Fruit fly (Drosophila melanogaster) whole organism, embryonic: Measurements from ENCODE around the gene CG7512.

ENCODE experiments used
- Ada2b ChIP-seq: fragments of 200-800 bp; sonication (Bioruptor generic); IDR thresholded peaks from 2 replicates; pipeline ENCODE4 v1.3.6; 2022; ENCODE audit warnings: missing biosample characterization, missing genetic modification characterization
- CG11695 ChIP-seq: fragments of 200-800 bp; sonication (Bioruptor generic); IDR thresholded peaks from 3 replicates; pipeline ENCODE4 v1.3.6; 2022; ENCODE audit warnings: missing biosample characterization, missing genetic modification characterization
- CG12071 ChIP-seq: fragments of 200-800 bp; sonication (Bioruptor generic); optimal IDR thresholded peaks from 3 replicates; lab custom pipeline; 2018; ENCODE audit warnings: missing biosample characterization, mild to moderate bottlenecking, missing genetic modification characterization
- CG12219 ChIP-seq: fragments of 200-800 bp; sonication (Bioruptor generic); optimal IDR thresholded peaks from 3 replicates; lab custom pipeline; 2018; ENCODE audit warnings: missing biosample characterization, mild to moderate bottlenecking, missing genetic modification characterization
- CG12659 ChIP-seq: fragments of 200-800 bp; sonication (Bioruptor generic); optimal IDR thresholded peaks from 3 replicates; lab custom pipeline; 2017; ENCODE audit warnings: mild to moderate bottlenecking, missing biosample characterization, missing genetic modification reagents, missing genetic modification characterization
- CG14860 ChIP-seq: fragments of 200-800 bp; sonication (Bioruptor generic); IDR thresholded peaks from 3 replicates; pipeline ENCODE4 v1.3.6; 2022; ENCODE audit warnings: missing biosample characterization, missing genetic modification characterization; ENCODE audit not compliant: partially characterized antibody
- CG15269 ChIP-seq: fragments of 200-800 bp; sonication (Bioruptor generic); optimal IDR thresholded peaks from 2 replicates; lab custom pipeline; 2018; ENCODE audit warnings: missing biosample characterization, mild to moderate bottlenecking, missing genetic modification characterization, moderate library complexity
- CG1529 ChIP-seq: fragments of 200-800 bp; sonication (Bioruptor generic); optimal IDR thresholded peaks from 3 replicates; lab custom pipeline; 2018; ENCODE audit warnings: missing biosample characterization, missing genetic modification characterization
- CG16815 ChIP-seq: fragments of 200-800 bp; sonication (Bioruptor generic); optimal IDR thresholded peaks from 3 replicates; lab custom pipeline; 2017; ENCODE audit warnings: missing biosample characterization, mild to moderate bottlenecking, missing genetic modification characterization
- CG17186 ChIP-seq: fragments of 200-800 bp; sonication (Bioruptor generic); optimal IDR thresholded peaks from 3 replicates; lab custom pipeline; 2017; ENCODE audit warnings: missing biosample characterization, missing genetic modification reagents, missing genetic modification characterization
- CG2678 ChIP-seq: fragments of 200-800 bp; sonication (Bioruptor generic); optimal IDR thresholded peaks from 3 replicates; lab custom pipeline; 2019; ENCODE audit warnings: missing biosample characterization, mild to moderate bottlenecking, missing genetic modification characterization, moderate library complexity
- CG2875 ChIP-seq: fragments of 200-800 bp; sonication (Bioruptor generic); optimal IDR thresholded peaks from 2 replicates; lab custom pipeline; 2017; ENCODE audit warnings: missing biosample characterization, mild to moderate bottlenecking, missing genetic modification characterization, missing genetic modification reagents
- CG30403 ChIP-seq: fragments of 200-800 bp; sonication (Bioruptor generic); optimal IDR thresholded peaks from 3 replicates; lab custom pipeline; 2016; ENCODE audit warnings: missing biosample characterization, missing genetic modification characterization
- CG31365 ChIP-seq: fragments of 200-800 bp; sonication (Bioruptor generic); optimal IDR thresholded peaks from 2 replicates; lab custom pipeline; 2018; ENCODE audit warnings: missing biosample characterization, mild to moderate bottlenecking, missing genetic modification characterization
- CG32772 ChIP-seq: fragments of 200-800 bp; sonication (Bioruptor generic); IDR thresholded peaks from 2 replicates; pipeline ENCODE4 v1.3.6; 2022; ENCODE audit warnings: missing biosample characterization, missing genetic modification characterization
- CG4424 ChIP-seq: fragments of 200-800 bp; sonication (Bioruptor generic); optimal IDR thresholded peaks from 3 replicates; lab custom pipeline; 2016; ENCODE audit warnings: missing biosample characterization, missing genetic modification characterization
- CG5953 ChIP-seq: fragments of 200-800 bp; sonication (Bioruptor generic); IDR thresholded peaks from 2 replicates; pipeline ENCODE4 v1.3.6; 2022; ENCODE audit warnings: missing biosample characterization, missing genetic modification characterization
- CG6175 ChIP-seq: fragments of 200-800 bp; sonication (Bioruptor generic); IDR thresholded peaks from 3 replicates; pipeline ENCODE4 v1.3.6; 2022; ENCODE audit warnings: missing biosample characterization, missing genetic modification characterization
- CG8359 ChIP-seq: fragments of 200-800 bp; sonication (Bioruptor generic); optimal IDR thresholded peaks from 2 replicates; lab custom pipeline; 2017; ENCODE audit warnings: missing biosample characterization, mild to moderate bottlenecking, missing genetic modification characterization, borderline replicate concordance
- CG8924 ChIP-seq: fragments of 200-800 bp; optimal IDR thresholded peaks from 3 replicates; lab custom pipeline; 2019; ENCODE audit warnings: missing biosample characterization, mild to moderate bottlenecking, missing genetic modification characterization, moderate library complexity
- CG8944 ChIP-seq: fragments of 200-800 bp; sonication (Bioruptor generic); optimal IDR thresholded peaks from 3 replicates; lab custom pipeline; 2016; ENCODE audit warnings: missing biosample characterization, missing genetic modification characterization
- CG9797 ChIP-seq: fragments of 200-800 bp; sonication (Bioruptor generic); optimal IDR thresholded peaks from 3 replicates; lab custom pipeline; 2018; ENCODE audit warnings: missing biosample characterization, mild to moderate bottlenecking, missing genetic modification characterization
- E2f2 ChIP-seq: fragments of 200-800 bp; sonication (Bioruptor generic); IDR thresholded peaks from 2 replicates; pipeline ENCODE4 v1.3.6; 2022; ENCODE audit warnings: missing biosample characterization, missing genetic modification characterization
- H2.0 ChIP-seq: fragments of 200-800 bp; sonication (Bioruptor generic); IDR thresholded peaks from 2 replicates; pipeline ENCODE4 v1.3.6; 2022; ENCODE audit warnings: missing biosample characterization, missing genetic modification characterization
- Trl ChIP-seq, 3 experiments: fragments of >200 bp in 2 of 3; fragments of 200-800 bp in 1 of 3; sonication (Bioruptor generic) in 1 of 3; optimal IDR thresholded peaks; 2 replicates in 1 of 3; 3 replicates in 2 of 3; lab custom pipeline; 2016 to 2017; ENCODE audit warnings: missing biosample characterization in 1 of 3, missing genetic modification characterization in 1 of 3
- ap ChIP-seq: fragments of 200-800 bp; sonication (Bioruptor generic); IDR thresholded peaks from 2 replicates; pipeline ENCODE4 v1.3.6; 2022; ENCODE audit warnings: missing biosample characterization, missing genetic modification characterization
- cad ChIP-seq: fragments of >200 bp; optimal IDR thresholded peaks from 2 replicates; lab custom pipeline; 2017; ENCODE audit warnings: missing biosample characterization, missing genetic modification characterization
- cas ChIP-seq: fragments of 200-800 bp; sonication (Bioruptor generic); IDR thresholded peaks from 2 replicates; pipeline ENCODE4 v1.3.6; 2022; ENCODE audit warnings: missing biosample characterization, missing genetic modification characterization
- caup ChIP-seq: fragments of 200-800 bp; sonication (Bioruptor generic); optimal IDR thresholded peaks from 3 replicates; lab custom pipeline; 2017; ENCODE audit warnings: missing biosample characterization, mild to moderate bottlenecking, missing genetic modification characterization, moderate library complexity; ENCODE audit not compliant: severe bottlenecking
- crp ChIP-seq, 2 experiments: fragments of 200-800 bp; sonication (Bioruptor generic); optimal IDR thresholded peaks; 2 replicates in 1 of 2; 3 replicates in 1 of 2; lab custom pipeline; 2017; ENCODE audit warnings: missing biosample characterization in 2 of 2, missing genetic modification characterization in 2 of 2, mild to moderate bottlenecking in 1 of 2, moderate library complexity in 1 of 2
- cwo ChIP-seq: fragments of 200-800 bp; sonication (Bioruptor generic); optimal IDR thresholded peaks from 3 replicates; lab custom pipeline; 2017; ENCODE audit warnings: missing biosample characterization, missing genetic modification characterization, mild to moderate bottlenecking, moderate library complexity, missing genetic modification reagents
- emc ChIP-seq: fragments of 200-800 bp; sonication (Bioruptor generic); optimal IDR thresholded peaks from 2 replicates; lab custom pipeline; 2016; ENCODE audit warnings: missing biosample characterization, missing genetic modification characterization
- ewg ChIP-seq: fragments of 200-800 bp; sonication (Bioruptor generic); optimal IDR thresholded peaks from 3 replicates; lab custom pipeline; 2017; ENCODE audit warnings: mild to moderate bottlenecking, missing biosample characterization, missing genetic modification reagents, missing genetic modification characterization
- ftz-f1 ChIP-seq: fragments of 200-800 bp; sonication (Bioruptor generic); optimal IDR thresholded peaks from 2 replicates; lab custom pipeline; 2016; ENCODE audit warnings: missing biosample characterization, missing genetic modification characterization
- gcm ChIP-seq: fragments of 200-800 bp; sonication (Bioruptor generic); optimal IDR thresholded peaks from 2 replicates; lab custom pipeline; 2019; ENCODE audit warnings: missing biosample characterization, mild to moderate bottlenecking, missing genetic modification characterization, moderate library complexity
- gsb ChIP-seq: fragments of 200-800 bp; sonication (Bioruptor generic); IDR thresholded peaks from 2 replicates; pipeline ENCODE4 v1.3.6; 2022; ENCODE audit warnings: missing biosample characterization, missing genetic modification characterization
- ind ChIP-seq: fragments of 200-800 bp; sonication (Bioruptor generic); optimal IDR thresholded peaks from 3 replicates; lab custom pipeline; 2016; ENCODE audit warnings: missing biosample characterization, missing genetic modification characterization
- inv ChIP-seq: fragments of 200-800 bp; sonication (Bioruptor generic); IDR thresholded peaks from 2 replicates; pipeline ENCODE4 v1.3.6; 2022; ENCODE audit warnings: missing biosample characterization, missing genetic modification characterization; ENCODE audit not compliant: partially characterized antibody
- jigr1 ChIP-seq: fragments of 200-800 bp; sonication (Bioruptor generic); IDR thresholded peaks from 3 replicates; pipeline ENCODE4 v1.3.6; 2022; ENCODE audit warnings: missing biosample characterization, missing genetic modification characterization
- pb ChIP-seq: fragments of 200-800 bp; sonication (Bioruptor generic); optimal IDR thresholded peaks from 3 replicates; lab custom pipeline; 2016; ENCODE audit warnings: missing biosample characterization, missing genetic modification characterization
- rib ChIP-seq: fragments of 200-800 bp; sonication (Bioruptor generic); IDR thresholded peaks from 2 replicates; pipeline ENCODE4 v1.3.6; 2022; ENCODE audit warnings: missing biosample characterization, missing genetic modification characterization
- sisA ChIP-seq: fragments of 200-800 bp; sonication (Bioruptor generic); IDR thresholded peaks from 2 replicates; pipeline ENCODE4 v1.3.6; 2022; ENCODE audit warnings: missing biosample characterization, missing genetic modification characterization
- sr ChIP-seq: fragments of 200-800 bp; sonication (Bioruptor generic); IDR thresholded peaks from 3 replicates; pipeline ENCODE4 v1.3.6; 2022; ENCODE audit warnings: missing biosample characterization, missing genetic modification characterization
- tap ChIP-seq: fragments of 200-800 bp; optimal IDR thresholded peaks from 3 replicates; lab custom pipeline; 2019; ENCODE audit warnings: missing biosample characterization, mild to moderate bottlenecking, missing genetic modification characterization, moderate library complexity
- trem ChIP-seq: fragments of 200-800 bp; optimal IDR thresholded peaks from 3 replicates; lab custom pipeline; 2019; ENCODE audit warnings: missing biosample characterization, mild to moderate bottlenecking, missing genetic modification characterization, moderate library complexity
- unc-4 ChIP-seq: fragments of 200-800 bp; sonication (Bioruptor generic); IDR thresholded peaks from 2 replicates; pipeline ENCODE4 v1.3.6; 2022; ENCODE audit warnings: missing biosample characterization, missing genetic modification characterization; ENCODE audit not compliant: partially characterized antibody
- z ChIP-seq: fragments of 200-800 bp; sonication (Bioruptor generic); IDR thresholded peaks from 3 replicates; pipeline ENCODE4 v1.3.6; 2022; ENCODE audit warnings: missing biosample characterization, missing genetic modification characterization

Gene CG7512

dm6 chr3L:11552996-11553671 is 39.6 kb downstream of the CG7512 start (continued):
- TF ChIP-seq CG31365 (peak; percentile 32), CG2678 (tag; lab: Kevin White, UChicago) (peak; percentile 13), CG5953 (GFP tag; lab: Robert Waterston, UW) (no peak), cad (no peak), CG8924 (peak; percentile 29), CG11695 (GFP tag; lab: Robert Waterston, UW) (no peak), Trl (optimal IDR thresholded peaks at IDR 0.05; lab: Kevin White, UChicago) (peak; percentile 99 to 100), Trl (GFP tag; optimal IDR thresholded peaks at IDR 0.05; lab: Kevin White, UChicago) (peak; percentile 78), inv (GFP tag; lab: Robert Waterston, UW) (peak; percentile 23; the same call in 1 of the 2 replicates), pb (GFP tag; lab: Kevin White, UChicago) (peak; percentile 12)

- TF ChIP-seq Ada2b = no peak
- no peak for TF ChIP-seq tap
- TF ChIP-seq CG8359 (GFP tag; lab: Kevin White, UChicago) = no peak
- TF ChIP-seq CG9797 (GFP tag; lab: Kevin White, UChicago) = no peak
- no peak for TF ChIP-seq CG12659
- TF ChIP-seq caup (GFP tag; lab: Kevin White, UChicago) = no peak
- peak; percentile 98 for TF ChIP-seq CG4424 (GFP tag; lab: Kevin White, UChicago)
Measured at dm6 chr3L:11553672-11554068, 40.2 kb downstream of the CG7512 start.

dm6 chr3L:11554338-11554737 is 40.8 kb downstream of the CG7512 start:
- TF ChIP-seq ftz-f1 (GFP tag; lab: Kevin White, UChicago) (no peak), CG15269 (tag; lab: Kevin White, UChicago) (peak; percentile 70), CG6175 (GFP tag; lab: Robert Waterston, UW) (no peak), ewg (GFP tag; lab: Kevin White, UChicago) (peak; percentile 64), CG17186 (peak; percentile 52), CG8944 (GFP tag; lab: Kevin White, UChicago) (peak; percentile 75), sr (GFP tag; lab: Robert Waterston, UW) (no peak), emc (no peak), cas (GFP tag; lab: Robert Waterston, UW) (no peak), crp (GFP tag; optimal IDR thresholded peaks at IDR 0.05; lab: Kevin White, UChicago) (peak in 1 of 2 experiments; percentile 63), gcm (GFP tag; lab: Kevin White, UChicago) (peak; percentile 87), z (GFP tag; lab: Robert Waterston, UW) (0 out of 3 replicates have a peak, but pooled peaks have one; percentile 5), CG16815 (GFP tag; lab: Kevin White, UChicago) (peak; percentile 87), CG14860 (GFP tag; lab: Robert Waterston, UW) (no peak), CG1529 (peak; percentile 85), CG30403 (GFP tag; lab: Kevin White, UChicago) (peak; percentile 86), CG2875 (GFP tag; lab: Kevin White, UChicago) (peak; percentile 78), E2f2 (peak; percentile 40; the same call in 1 of the 2 replicates), rib (no peak), cwo (GFP tag; lab: Kevin White, UChicago) (peak; percentile 1), jigr1 (no peak), gsb (GFP tag; lab: Robert Waterston, UW) (no peak), CG12219 (GFP tag; lab: Kevin White, UChicago) (peak; percentile 71), sisA (GFP tag; lab: Robert Waterston, UW) (peak; percentile 79), H2.0 (GFP tag; lab: Robert Waterston, UW) (peak; percentile 29; the same call in 1 of the 2 replicates), ind (GFP tag; lab: Kevin White, UChicago) (peak; percentile 66), ap (peak; percentile 68; the same call in 1 of the 2 replicates), trem (peak; percentile 93), CG12071 (GFP tag; lab: Kevin White, UChicago) (peak; percentile 29), unc-4 (no peak), CG32772 (peak; percentile 73)
